Fruit fly (Drosophila melanogaster) whole organism, embryonic: ENCODE results near the gene awd.

ENCODE experiments used
- ATbp ChIP-seq: fragments of 200-800 bp; sonication (Bioruptor generic); optimal IDR thresholded peaks from 2 replicates; lab custom pipeline; 2017; ENCODE audit warnings: missing biosample characterization, mild to moderate bottlenecking, missing genetic modification characterization, missing genetic modification reagents
- CG10209 ChIP-seq: fragments of 200-800 bp; sonication (Bioruptor generic); optimal IDR thresholded peaks from 3 replicates; lab custom pipeline; 2017; ENCODE audit warnings: missing biosample characterization, mild to moderate bottlenecking, missing genetic modification characterization, missing genetic modification reagents
- CG11695 ChIP-seq: fragments of 200-800 bp; sonication (Bioruptor generic); IDR thresholded peaks from 3 replicates; pipeline ENCODE4 v1.3.6; 2022; ENCODE audit warnings: missing biosample characterization, missing genetic modification characterization
- CG12659 ChIP-seq: fragments of 200-800 bp; sonication (Bioruptor generic); optimal IDR thresholded peaks from 3 replicates; lab custom pipeline; 2017; ENCODE audit warnings: mild to moderate bottlenecking, missing biosample characterization, missing genetic modification reagents, missing genetic modification characterization
- CG12769 ChIP-seq: fragments of 200-800 bp; sonication (Bioruptor generic); optimal IDR thresholded peaks from 2 replicates; lab custom pipeline; 2019; ENCODE audit warnings: missing biosample characterization, mild to moderate bottlenecking, missing genetic modification characterization, moderate library complexity
- CG13775 ChIP-seq: fragments of 200-800 bp; sonication (Bioruptor generic); optimal IDR thresholded peaks from 3 replicates; lab custom pipeline; 2017; ENCODE audit warnings: missing biosample characterization, mild to moderate bottlenecking, missing genetic modification characterization
- CG15269 ChIP-seq: fragments of 200-800 bp; sonication (Bioruptor generic); optimal IDR thresholded peaks from 2 replicates; lab custom pipeline; 2018; ENCODE audit warnings: missing biosample characterization, mild to moderate bottlenecking, missing genetic modification characterization, moderate library complexity
- CG16863 ChIP-seq: fragments of 200-800 bp; sonication (Bioruptor generic); optimal IDR thresholded peaks from 3 replicates; lab custom pipeline; 2016; ENCODE audit warnings: missing biosample characterization, missing genetic modification characterization
- CG17328 ChIP-seq: fragments of 200-800 bp; sonication (Bioruptor generic); IDR thresholded peaks from 2 replicates; pipeline ENCODE4 v1.3.6; 2022; ENCODE audit warnings: missing biosample characterization, missing genetic modification characterization
- CG17385 ChIP-seq: fragments of 200-800 bp; sonication (Bioruptor generic); optimal IDR thresholded peaks from 3 replicates; lab custom pipeline; 2018; ENCODE audit warnings: missing biosample characterization, mild to moderate bottlenecking, missing genetic modification characterization
- CG30431 ChIP-seq: fragments of 200-800 bp; sonication (Bioruptor generic); optimal IDR thresholded peaks from 2 replicates; lab custom pipeline; 2017; ENCODE audit warnings: missing biosample characterization, missing genetic modification characterization
- CG32532 ChIP-seq: fragments of 200-800 bp; sonication (Bioruptor generic); IDR thresholded peaks from 2 replicates; pipeline ENCODE4 v1.3.6; 2022; ENCODE audit warnings: missing biosample characterization, missing genetic modification characterization
- CG33213 ChIP-seq: fragments of 200-800 bp; sonication (Bioruptor generic); optimal IDR thresholded peaks from 3 replicates; lab custom pipeline; 2016; ENCODE audit warnings: missing biosample characterization, missing genetic modification characterization
- CG34224 ChIP-seq: fragments of 200-800 bp; sonication (Bioruptor generic); IDR thresholded peaks from 3 replicates; pipeline ENCODE4 v1.3.6; 2022; ENCODE audit warnings: missing biosample characterization, missing genetic modification characterization; ENCODE audit not compliant: partially characterized antibody
- CG34376 ChIP-seq: fragments of 200-800 bp; sonication (Bioruptor generic); optimal IDR thresholded peaks from 2 replicates; lab custom pipeline; 2018; ENCODE audit warnings: missing biosample characterization, mild to moderate bottlenecking, missing genetic modification characterization
- CG34422 ChIP-seq: fragments of 200-800 bp; sonication (Bioruptor generic); IDR thresholded peaks from 3 replicates; pipeline ENCODE4 v1.3.6; 2022; ENCODE audit warnings: missing biosample characterization, missing genetic modification characterization
- CG4707 ChIP-seq: fragments of 200-800 bp; sonication (Bioruptor generic); optimal IDR thresholded peaks from 2 replicates; lab custom pipeline; 2018; ENCODE audit warnings: missing biosample characterization, mild to moderate bottlenecking, missing genetic modification characterization, moderate library complexity
- CG7372 ChIP-seq: fragments of 200-800 bp; sonication (Bioruptor generic); IDR thresholded peaks from 2 replicates; pipeline ENCODE4 v1.3.6; 2022; ENCODE audit warnings: missing biosample characterization, missing genetic modification characterization
- CG8290 ChIP-seq, 3 experiments: fragments of 200-800 bp; sonication (Bioruptor generic); optimal IDR thresholded peaks; 2 replicates each; lab custom pipeline; 2016 to 2019; ENCODE audit warnings: missing biosample characterization in 3 of 3, missing genetic modification characterization in 3 of 3, mild to moderate bottlenecking in 2 of 3, moderate library complexity in 1 of 3
- CoRest ChIP-seq: fragments of 200-800 bp; sonication (Bioruptor generic); optimal IDR thresholded peaks from 3 replicates; lab custom pipeline; 2018; ENCODE audit warnings: missing biosample characterization, mild to moderate bottlenecking, missing genetic modification characterization, moderate library complexity
- CrebB ChIP-seq: fragments of 200-800 bp; sonication (Bioruptor generic); optimal IDR thresholded peaks from 3 replicates; lab custom pipeline; 2018; ENCODE audit warnings: missing biosample characterization, mild to moderate bottlenecking, missing genetic modification characterization
- Fer1 ChIP-seq: fragments of 200-800 bp; sonication (Bioruptor generic); optimal IDR thresholded peaks from 2 replicates; lab custom pipeline; 2017; ENCODE audit warnings: missing biosample characterization, mild to moderate bottlenecking, missing genetic modification characterization
- Lpt ChIP-seq: fragments of >200 bp; optimal IDR thresholded peaks from 2 replicates; lab custom pipeline; 2018; ENCODE audit warnings: missing biosample characterization, missing genetic modification characterization
- Med ChIP-seq: fragments of 200-800 bp; sonication (Bioruptor generic); peaks from one replicate; lab custom pipeline; 2016; ENCODE audit warnings: missing biosample characterization, missing genetic modification characterization, mild to moderate bottlenecking, inconsistent platforms, moderate library complexity
- Pdp1 ChIP-seq, 2 experiments: fragments of 200-800 bp; sonication (Bioruptor generic); optimal IDR thresholded peaks; 3 replicates each; lab custom pipeline; 2016; ENCODE audit warnings: missing biosample characterization in 2 of 2, missing genetic modification characterization in 2 of 2, mild to moderate bottlenecking in 1 of 2, moderate library complexity in 1 of 2
- Rfx ChIP-seq: fragments of 200-800 bp; sonication (Bioruptor generic); IDR thresholded peaks from 2 replicates; pipeline ENCODE4 v1.3.6; 2022; ENCODE audit warnings: missing biosample characterization, missing genetic modification characterization
- bbx ChIP-seq: fragments of 200-800 bp; sonication (Bioruptor generic); IDR thresholded peaks from 2 replicates; pipeline ENCODE4 v1.3.6; 2022; ENCODE audit warnings: missing biosample characterization, missing genetic modification characterization; ENCODE audit not compliant: partially characterized antibody
- chinmo ChIP-seq: fragments of 200-800 bp; sonication (Bioruptor generic); IDR thresholded peaks from 4 replicates; pipeline ENCODE4 v1.3.6; 2022; ENCODE audit warnings: missing biosample characterization, missing genetic modification characterization; ENCODE audit not compliant: partially characterized antibody
- crol ChIP-seq: fragments of 200-800 bp; sonication (Bioruptor generic); IDR thresholded peaks from 2 replicates; pipeline ENCODE4 v1.3.6; 2022; ENCODE audit warnings: missing biosample characterization, missing genetic modification characterization
- ftz-f1 ChIP-seq: fragments of 200-800 bp; sonication (Bioruptor generic); optimal IDR thresholded peaks from 2 replicates; lab custom pipeline; 2016; ENCODE audit warnings: missing biosample characterization, missing genetic modification characterization
- hbn ChIP-seq: fragments of 200-800 bp; sonication (Bioruptor generic); IDR thresholded peaks from 2 replicates; pipeline ENCODE4 v1.3.6; 2022; ENCODE audit warnings: missing biosample characterization, missing genetic modification characterization; ENCODE audit not compliant: partially characterized antibody
- lab ChIP-seq: fragments of 200-800 bp; sonication (Bioruptor generic); optimal IDR thresholded peaks from 3 replicates; lab custom pipeline; 2017; ENCODE audit warnings: missing biosample characterization, missing genetic modification characterization, mild to moderate bottlenecking, moderate library complexity, missing genetic modification reagents
- lbe ChIP-seq: fragments of 200-800 bp; sonication (Bioruptor generic); optimal IDR thresholded peaks from 2 replicates; lab custom pipeline; 2016; ENCODE audit warnings: missing biosample characterization, mild to moderate bottlenecking, missing genetic modification characterization
- mam ChIP-seq: fragments of 200-800 bp; sonication (Bioruptor generic); optimal IDR thresholded peaks from 3 replicates; lab custom pipeline; 2016; ENCODE audit warnings: missing biosample characterization, missing genetic modification characterization
- odd ChIP-seq: fragments of 200-800 bp; sonication (Bioruptor generic); optimal IDR thresholded peaks from 2 replicates; lab custom pipeline; 2017; ENCODE audit warnings: missing biosample characterization, mild to moderate bottlenecking, missing genetic modification characterization
- prd ChIP-seq, 3 experiments: fragments of >200 bp in 2 of 3; fragments of 200-800 bp in 1 of 3; sonication (Bioruptor generic) in 1 of 3; optimal IDR thresholded peaks in 2 of 3; IDR thresholded peaks in 1 of 3; 2 replicates in 2 of 3; 3 replicates in 1 of 3; pipeline versions ENCODE4 v1.3.6 to Lab custom; 2017 to 2022; ENCODE audit warnings: missing biosample characterization in 1 of 3, missing genetic modification characterization in 1 of 3
- row ChIP-seq: fragments of 200-800 bp; sonication (Bioruptor generic); IDR thresholded peaks from 3 replicates; pipeline ENCODE4 v1.3.6; 2022; ENCODE audit warnings: missing biosample characterization, missing genetic modification characterization
- sna ChIP-seq: fragments of 200-800 bp; sonication (Bioruptor generic); IDR thresholded peaks from 2 replicates; pipeline ENCODE4 v1.3.6; 2022; ENCODE audit warnings: missing biosample characterization, missing genetic modification characterization; ENCODE audit not compliant: partially characterized antibody
- so ChIP-seq: fragments of 200-800 bp; sonication (Bioruptor generic); IDR thresholded peaks from 3 replicates; pipeline ENCODE4 v1.3.6; 2022; ENCODE audit warnings: missing biosample characterization, missing genetic modification characterization
- sob ChIP-seq: fragments of 200-800 bp; sonication (Bioruptor generic); IDR thresholded peaks from 2 replicates; pipeline ENCODE4 v1.3.6; 2022; ENCODE audit warnings: missing biosample characterization, missing genetic modification characterization
- sqz ChIP-seq: fragments of 200-800 bp; sonication (Bioruptor generic); optimal IDR thresholded peaks from 3 replicates; lab custom pipeline; 2018; ENCODE audit warnings: missing biosample characterization, mild to moderate bottlenecking, missing genetic modification characterization
- sr ChIP-seq: fragments of 200-800 bp; sonication (Bioruptor generic); IDR thresholded peaks from 3 replicates; pipeline ENCODE4 v1.3.6; 2022; ENCODE audit warnings: missing biosample characterization, missing genetic modification characterization
- tio ChIP-seq: fragments of 200-800 bp; sonication (Bioruptor generic); optimal IDR thresholded peaks from 2 replicates; lab custom pipeline; 2017; ENCODE audit warnings: missing biosample characterization, missing genetic modification characterization, inconsistent platforms
- tna ChIP-seq: fragments of 200-800 bp; sonication (Bioruptor generic); IDR thresholded peaks from 2 replicates; pipeline ENCODE4 v1.3.6; 2022; ENCODE audit warnings: missing biosample characterization, missing genetic modification characterization; ENCODE audit not compliant: partially characterized antibody
- usp ChIP-seq: fragments of >200 bp; optimal IDR thresholded peaks from 2 replicates; lab custom pipeline; 2017; ENCODE audit warnings: missing biosample characterization, missing genetic modification characterization
- wek ChIP-seq: fragments of 200-800 bp; sonication (Bioruptor generic); optimal IDR thresholded peaks from 3 replicates; lab custom pipeline; 2018; ENCODE audit warnings: missing biosample characterization, mild to moderate bottlenecking, missing genetic modification characterization, moderate library complexity
- zf30C ChIP-seq: fragments of 200-800 bp; sonication (Bioruptor generic); optimal IDR thresholded peaks from 3 replicates; lab custom pipeline; 2018; ENCODE audit warnings: missing biosample characterization, mild to moderate bottlenecking, missing genetic modification characterization

awd gene

dm6 chr3R:31723206-31723933 is 22.5 kb downstream of the awd start (continued):
- TF ChIP-seq zf30C (GFP tag; lab: Kevin White, UChicago): no peak
- TF ChIP-seq tna: no peak
- no peak for TF ChIP-seq CG16863 (GFP tag; lab: Kevin White, UChicago)
- no peak for TF ChIP-seq odd
- TF ChIP-seq CG17328: no peak
- TF ChIP-seq sna: no peak
- TF ChIP-seq CG4707 (GFP tag; lab: Kevin White, UChicago): no peak
- TF ChIP-seq CG34376 (GFP tag; lab: Kevin White, UChicago): no peak
- no peak for TF ChIP-seq CG30431 (GFP tag; lab: Kevin White, UChicago)
- TF ChIP-seq CG13775: no peak
- no peak for TF ChIP-seq tio (GFP tag; lab: Kevin White, UChicago)
- TF ChIP-seq lbe (GFP tag; lab: Kevin White, UChicago): no peak
- no peak for TF ChIP-seq CG7372
- no peak for TF ChIP-seq bbx (GFP tag; lab: Robert Waterston, UW)
- TF ChIP-seq hbn: no peak
- no peak for TF ChIP-seq CG34224 (GFP tag; lab: Robert Waterston, UW)
- TF ChIP-seq usp (GFP tag; lab: Kevin White, UChicago): no peak

- TF ChIP-seq CG15269 (tag; lab: Kevin White, UChicago): peak; percentile 13
- peak; percentile 27; the same call in 1 of the 3 replicates for TF ChIP-seq CG34224 (GFP tag; lab: Robert Waterston, UW)
- TF ChIP-seq mam (GFP tag; lab: Kevin White, UChicago): no peak
- peak; percentile 82 for TF ChIP-seq CG12769 (tag; lab: Kevin White, UChicago)
- peak; percentile 77; the same call in 1 of the 4 replicates for TF ChIP-seq chinmo
- peak; percentile 23 for TF ChIP-seq CG17385 (GFP tag; lab: Kevin White, UChicago)
- TF ChIP-seq CoRest (tag; lab: Kevin White, UChicago): peak; percentile 14
- TF ChIP-seq sr (GFP tag; lab: Robert Waterston, UW): peak; percentile 85; the same call in 2 of the 3 replicates
- TF ChIP-seq Fer1 (GFP tag; lab: Kevin White, UChicago): peak; percentile 53
- peak; percentile 63 for TF ChIP-seq sqz (GFP tag; lab: Kevin White, UChicago)
- TF ChIP-seq CG33213: no peak
- peak; percentile 40 for TF ChIP-seq Rfx (GFP tag; lab: Robert Waterston, UW)
- TF ChIP-seq CG11695 (GFP tag; lab: Robert Waterston, UW): 0 out of 3 replicates have a peak, but pooled peaks have one; percentile 29
- TF ChIP-seq Pdp1 (GFP tag; optimal IDR thresholded peaks at IDR 0.05; lab: Kevin White, UChicago): no peak
- no peak for TF ChIP-seq Lpt
- TF ChIP-seq CG30431 (GFP tag; lab: Kevin White, UChicago): no peak
- TF ChIP-seq CG10209 (GFP tag; lab: Kevin White, UChicago): peak; percentile 32
- TF ChIP-seq sob (GFP tag; lab: Robert Waterston, UW): 0 out of 2 replicates have a peak, but pooled peaks have one; percentile 23
- TF ChIP-seq row (GFP tag; lab: Robert Waterston, UW): 0 out of 3 replicates have a peak, but pooled peaks have one; percentile 6
- TF ChIP-seq prd (optimal IDR thresholded peaks at IDR 0.05; lab: Kevin White, UChicago): no peak
- 0 out of 3 replicates have a peak, but pooled peaks have one; percentile 7 for TF ChIP-seq prd (GFP tag; IDR thresholded peaks at IDR 0.05; lab: Robert Waterston, UW)
- TF ChIP-seq wek (GFP tag; lab: Kevin White, UChicago): peak; percentile 13
- TF ChIP-seq CG32532 (GFP tag; lab: Robert Waterston, UW): peak; percentile 29; the same call in 1 of the 2 replicates
- peak; percentile 64 for TF ChIP-seq lab (GFP tag; lab: Kevin White, UChicago)
- TF ChIP-seq crol (GFP tag; lab: Robert Waterston, UW): peak; percentile 92
- TF ChIP-seq CG8290 (GFP tag; optimal IDR thresholded peaks at IDR 0.05; lab: Kevin White, UChicago): no peak
- TF ChIP-seq CG8290 (tag; optimal IDR thresholded peaks at IDR 0.05; lab: Kevin White, UChicago): peak in 1 of 2 experiments; percentile 43
- peak; percentile 83 for TF ChIP-seq Med (GFP tag; lab: Kevin White, UChicago)
- peak; percentile 32 for TF ChIP-seq ATbp (GFP tag; lab: Kevin White, UChicago)
- peak; percentile 16 for TF ChIP-seq CG12659 (GFP tag; lab: Kevin White, UChicago)
- no peak for TF ChIP-seq ftz-f1 (GFP tag; lab: Kevin White, UChicago)
- TF ChIP-seq CrebB (tag; lab: Kevin White, UChicago): peak; percentile 32
- TF ChIP-seq so (GFP tag; lab: Robert Waterston, UW): peak; percentile 52; the same call in 1 of the 3 replicates
- TF ChIP-seq CG34422: no peak
Measured at dm6 chr3R:31721958-31722357, 23.9 kb downstream of the awd start.
